Worm (Caenorhabditis elegans): ENCODE results near the gene nhr-125.
"Not testable (repeated sequence)": the region's sequence is repeated elsewhere in the genome, so short reads cannot be mapped to it uniquely, and the experiment has no call there.

Gene nhr-125

DNA sequence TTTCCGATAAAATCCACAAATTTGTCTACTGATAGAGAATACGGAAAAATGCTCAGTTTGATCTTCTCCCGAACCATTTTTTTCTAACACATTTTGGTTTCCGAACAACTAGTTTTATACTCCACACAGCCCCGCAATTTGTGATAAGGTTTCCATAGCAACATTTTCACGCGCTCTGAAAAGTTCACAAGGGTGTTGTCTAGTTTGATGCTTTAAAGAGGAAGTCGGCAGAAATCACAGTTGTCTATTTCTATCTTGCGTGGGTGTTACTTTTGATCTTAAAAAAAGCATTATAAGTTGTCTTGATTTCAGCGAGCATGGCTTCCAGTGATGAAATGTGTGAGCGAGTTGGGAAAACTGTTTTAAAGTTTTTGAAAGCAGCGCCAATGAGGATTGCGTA, 25.6 kb downstream of the nhr-125 start, which contains the start of gene ZC132.3:
TSS of gene ZC132.3 (minus strand) at position 101 of the 400 bp plus-strand sequence.
- TF ChIP-seq dmd-8 (GFP tag; IDR thresholded peaks at IDR 0.05) (no peak), lir-3 (tag; optimal IDR thresholded peaks at IDR 0.05) (no peak), ceh-32 (tag; optimal IDR thresholded peaks at IDR 0.05; ENCODE audit: poor library complexity) (no peak), cey-2 (tag; optimal IDR thresholded peaks at IDR 0.05; ENCODE audit: borderline replicate concordance, insufficient read depth) (no peak), aha-1 (tag) (no peak), aly-2 (tag; optimal IDR thresholded peaks at IDR 0.05) (no peak), hmg-1.1 (GFP tag; IDR thresholded peaks at IDR 0.05) (no peak), daf-8 (GFP tag; IDR thresholded peaks at IDR 0.05) (no peak), mep-1 (tag; optimal IDR thresholded peaks at IDR 0.05) (no peak), mxl-3 (GFP tag; optimal IDR thresholded peaks at IDR 0.05) (no peak), dmd-6 (GFP tag; IDR thresholded peaks at IDR 0.05) (no peak), tag-97 (GFP tag; IDR thresholded peaks at IDR 0.05) (no peak), snpc-1.2 (GFP tag; IDR thresholded peaks at IDR 0.05) (no peak), pha-4 (GFP tag; IDR thresholded peaks at IDR 0.05) (no peak), pha-4 (tag; optimal IDR thresholded peaks at IDR 0.05) (no peak), lim-7 (GFP tag; IDR thresholded peaks at IDR 0.05) (no peak), nhr-237 (tag; optimal IDR thresholded peaks at IDR 0.05) (no peak), zfp-2 (tag; optimal IDR thresholded peaks at IDR 0.05) (no peak), ztf-7 (tag; optimal IDR thresholded peaks at IDR 0.05) (no peak)

DNA sequence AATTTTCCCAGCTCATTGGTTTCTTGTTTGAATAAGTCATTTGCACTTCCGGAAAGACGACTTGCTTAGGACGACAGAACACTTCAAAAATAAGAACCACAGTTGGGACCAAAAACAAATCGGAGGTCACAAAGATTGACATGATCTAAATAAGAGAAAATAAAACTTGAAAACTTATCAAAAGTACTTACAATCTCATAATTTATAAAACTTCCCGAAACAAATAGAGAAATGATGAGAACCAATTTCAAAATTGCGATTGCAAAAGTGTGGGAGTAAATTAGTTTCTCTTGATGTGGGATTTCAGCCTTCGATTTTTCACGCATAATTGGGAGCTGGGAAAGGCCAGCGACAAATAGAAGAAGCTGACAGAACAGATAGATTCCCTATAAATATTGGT, 26.7 kb downstream of the nhr-125 start, which contains the start of gene ZC132.11:
TSS of gene ZC132.11 (minus strand) at position 101 of the 400 bp plus-strand sequence.
- no peak for TF ChIP-seq hlh-30 (tag; optimal IDR thresholded peaks at IDR 0.05; ENCODE audit: insufficient read depth)
- no peak for TF ChIP-seq spr-1 (tag; optimal IDR thresholded peaks at IDR 0.05)
- no peak for TF ChIP-seq zfp-2 (tag; optimal IDR thresholded peaks at IDR 0.05)
- no peak for TF ChIP-seq snpc-4 (tag; optimal IDR thresholded peaks at IDR 0.05)
- no peak for TF ChIP-seq nhr-102 (tag; optimal IDR thresholded peaks at IDR 0.05)
- no peak for TF ChIP-seq daf-12 (tag; optimal IDR thresholded peaks at IDR 0.05)
- no peak for TF ChIP-seq T20F7.1 (GFP tag; optimal IDR thresholded peaks at IDR 0.05)
- no peak for TF ChIP-seq ceh-82 (tag; optimal IDR thresholded peaks at IDR 0.05)
- no peak for TF ChIP-seq zag-1 (tag; optimal IDR thresholded peaks at IDR 0.05)
- no peak for TF ChIP-seq aha-1 (tag)
- TF ChIP-seq daf-16 (GFP tag; optimal IDR thresholded peaks at IDR 0.05) = no peak
- TF ChIP-seq daf-16 (tag; optimal IDR thresholded peaks at IDR 0.05) = no peak
- TF ChIP-seq tra-1 (GFP tag; IDR thresholded peaks at IDR 0.05) = no peak
- no peak for TF ChIP-seq lsy-2 (tag; optimal IDR thresholded peaks at IDR 0.05)
- no peak for TF ChIP-seq nhr-76 (tag; optimal IDR thresholded peaks at IDR 0.05)
- TF ChIP-seq egl-27 (tag; optimal IDR thresholded peaks at IDR 0.05) = no peak
- TF ChIP-seq dmd-6 (GFP tag; IDR thresholded peaks at IDR 0.05) = no peak
- TF ChIP-seq mxl-3 (GFP tag; optimal IDR thresholded peaks at IDR 0.05) = no peak
- no peak for TF ChIP-seq fos-1 (tag; optimal IDR thresholded peaks at IDR 0.05)

DNA sequence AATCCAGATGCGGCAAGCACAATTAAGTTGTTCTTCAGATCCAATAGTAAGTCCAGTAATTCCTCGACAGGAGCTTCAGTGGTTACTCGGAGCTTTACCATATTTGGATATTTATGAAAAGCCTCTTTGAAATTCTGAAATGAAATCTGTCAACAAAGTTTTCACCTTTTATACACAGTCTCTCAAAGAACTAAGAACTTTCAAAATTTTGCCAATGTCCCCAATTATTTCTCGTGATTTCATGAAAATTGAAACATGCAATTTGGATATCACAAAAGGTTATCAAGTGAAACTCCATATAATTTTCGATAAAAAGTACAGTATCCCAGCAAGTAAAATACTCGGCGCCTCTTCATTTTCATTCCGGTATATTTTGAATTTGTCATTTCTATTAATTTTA, 29.4 kb downstream of the nhr-125 start, which contains the start of gene F47D2.11:
TSS of gene F47D2.11 (minus strand) at position 101 of the 400 bp plus-strand sequence.
- TF ChIP-seq attf-4 (tag; optimal IDR thresholded peaks at IDR 0.05) (no peak), sdz-12 (GFP tag; optimal IDR thresholded peaks at IDR 0.05) (no peak), unc-62 (GFP tag; optimal IDR thresholded peaks at IDR 0.05 in 1 of 2) (peak in 1 of 2 experiments; percentile 14), unc-62 (tag; optimal IDR thresholded peaks at IDR 0.05) (no peak)

DNA sequence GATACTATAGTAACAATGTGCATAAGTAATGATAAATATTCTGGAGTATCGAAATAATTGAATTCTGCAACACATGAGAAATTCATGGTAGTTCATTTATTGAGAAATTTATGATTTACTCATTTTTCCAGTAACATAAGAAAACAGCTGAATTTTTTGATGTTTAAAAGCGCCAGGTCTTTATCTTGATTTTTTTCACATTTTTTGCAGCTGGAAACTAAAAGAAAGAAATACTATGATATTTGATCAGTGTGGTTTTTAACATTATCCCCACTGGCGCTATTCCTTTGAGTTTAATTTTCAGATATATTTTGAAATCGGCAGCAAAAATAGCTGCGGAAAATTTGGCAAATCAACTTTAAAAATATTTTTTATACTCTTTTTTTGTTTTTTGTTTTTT, 31.9 kb downstream of the nhr-125 start, which contains the start of gene srh-194:
TSS of gene srh-194 (minus strand) at position 101 of the 400 bp plus-strand sequence.
- not testable (repeated sequence) for TF ChIP-seq snpc-4 (tag; optimal IDR thresholded peaks at IDR 0.05); zip-11 (GFP tag; IDR thresholded peaks at IDR 0.05); mxl-3 (GFP tag; optimal IDR thresholded peaks at IDR 0.05)

Measured in whole organism, L4 larva.